Worm (Caenorhabditis elegans) whole organism, L4 larva: ENCODE measurements around the gene T27A8.7.

ENCODE experiments used
- mxl-3 ChIP-seq: fragments of 200-800 bp; sonication (Bioruptor generic); optimal IDR thresholded peaks from 2 replicates; lab custom pipeline; 2018; ENCODE audit warnings: mild to moderate bottlenecking, missing genetic modification characterization, missing compliant biosample characterization
- ztf-11 ChIP-seq: fragments of 150-350 bp; optimal IDR thresholded peaks from 2 replicates; lab custom pipeline; 2014; ENCODE audit warnings: missing biosample characterization, missing genetic modification characterization

ce11 chrX:16072595-16072994 lies 17.2 kb downstream of the T27A8.7 start, which contains the start of gene col-187:
- TF ChIP-seq ztf-11 (tag; lab: Kevin White, UChicago) = no peak
- TF ChIP-seq mxl-3 (GFP tag; lab: Kevin White, UChicago) = no peak
